Worm (Caenorhabditis elegans): Measurements from ENCODE around the gene npp-19.

Gene npp-19

ce11 chrII:10838550-10838949 is 40.3 kb upstream of the npp-19 start:
- no peak for TF ChIP-seq F49E8.2 (tag; optimal IDR thresholded peaks at IDR 0.05; ENCODE audit: insufficient read depth)
- TF ChIP-seq ets-4 (GFP tag; optimal IDR thresholded peaks at IDR 0.05) = no peak
- no peak for TF ChIP-seq nhr-80 (tag; optimal IDR thresholded peaks at IDR 0.05)
- peak; percentile 30; the same call in 1 of the 2 replicates for TF ChIP-seq nfyb-1 (GFP tag; IDR thresholded peaks at IDR 0.05)
- no peak for TF ChIP-seq lin-26 (GFP tag; IDR thresholded peaks at IDR 0.05)
- TF ChIP-seq Y53G8AR.9 (GFP tag; conservative IDR thresholded peaks at IDR 0.05) = no peak
- no peak for TF ChIP-seq attf-3 (GFP tag; conservative IDR thresholded peaks at IDR 0.05)
- no peak for TF ChIP-seq nfya-2 (GFP tag; IDR thresholded peaks at IDR 0.05)

ce11 chrII:10834717-10835116 is 36.4 kb upstream of the npp-19 start:
- TF ChIP-seq repo-1 (tag; optimal IDR thresholded peaks at IDR 0.05) (no peak), ZK185.1 (tag; optimal IDR thresholded peaks at IDR 0.05; ENCODE audit: poor library complexity, severe bottlenecking) (no peak), nfya-2 (GFP tag; IDR thresholded peaks at IDR 0.05) (no peak), chd-7 (tag; optimal IDR thresholded peaks at IDR 0.05) (no peak), atf-7 (tag; optimal IDR thresholded peaks at IDR 0.05) (no peak), F52B5.7 (tag; optimal IDR thresholded peaks at IDR 0.05) (no peak), aptf-2 (GFP tag; conservative IDR thresholded peaks at IDR 0.05) (no peak), B0035.1 (tag; optimal IDR thresholded peaks at IDR 0.05) (no peak), ztf-6 (GFP tag; IDR thresholded peaks at IDR 0.05) (no peak), hsf-1 (GFP tag; IDR thresholded peaks at IDR 0.05) (no peak), lin-54 (GFP tag; optimal IDR thresholded peaks at IDR 0.05) (no peak), athp-1 (tag; optimal IDR thresholded peaks at IDR 0.05) (no peak), madf-3 (GFP tag; IDR thresholded peaks at IDR 0.05) (no peak), ccch-3 (GFP tag; optimal IDR thresholded peaks at IDR 0.05) (no peak), T07F8.4 (tag; optimal IDR thresholded peaks at IDR 0.05) (no peak), snpc-1.3 (tag; optimal IDR thresholded peaks at IDR 0.05; ENCODE audit: insufficient read depth) (no peak)

- no peak for TF ChIP-seq F57C9.4 (tag; optimal IDR thresholded peaks at IDR 0.05)
- TF ChIP-seq Y56A3A.18 (GFP tag; IDR thresholded peaks at IDR 0.05) = no peak
- TF ChIP-seq zfh-2 (GFP tag; conservative IDR thresholded peaks at IDR 0.05) = peak; percentile 54
Measured at ce11 chrII:10829572-10829971, 31.3 kb upstream of the npp-19 start.

DNA sequence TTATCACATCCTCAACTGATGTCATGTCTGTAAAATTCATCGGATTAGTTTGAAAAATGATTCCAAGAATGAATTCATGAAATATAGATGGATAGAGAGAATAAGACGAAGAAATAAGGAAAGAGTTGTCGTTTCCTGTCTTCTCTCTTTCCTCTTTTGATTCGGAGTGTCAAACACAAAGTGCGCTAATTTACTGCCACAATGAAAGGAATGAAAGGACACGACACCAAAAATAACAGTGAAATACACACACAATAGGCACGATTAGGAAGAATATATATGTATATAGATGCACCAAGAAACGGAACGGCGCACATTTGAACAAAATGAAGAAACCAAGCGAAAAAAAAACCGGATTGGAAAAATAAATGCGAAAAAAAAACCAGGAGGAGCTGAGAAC is 30.8 kb upstream of the npp-19 start, which contains the start of gene VM106R.1:
Gene VM106R.1 (minus strand): TSS at position 101 of the 400 bp plus-strand sequence.
- TF ChIP-seq egl-44 (GFP tag; IDR thresholded peaks at IDR 0.05) (no peak), ztf-3 (GFP tag; optimal IDR thresholded peaks at IDR 0.05) (no peak), lin-35 (GFP tag; optimal IDR thresholded peaks at IDR 0.05) (no peak), ztf-28 (GFP tag; IDR thresholded peaks at IDR 0.05) (no peak), rpc-1 (optimal IDR thresholded peaks at IDR 0.05) (no peak), rpc-1 (tag; optimal IDR thresholded peaks at IDR 0.05) (no peak), ZK185.1 (tag; optimal IDR thresholded peaks at IDR 0.05; ENCODE audit: poor library complexity, severe bottlenecking) (no peak)

ce11 chrII:10824046-10824445 is 25.8 kb upstream of the npp-19 start, which contains the start of the genes R06F6.12 and mix-1:
Gene R06F6.12 (minus strand): TSS chrII:10824081.
Gene mix-1 (plus strand): TSS chrII:10824246.
- TF ChIP-seq Y67H2A.10 (GFP tag; conservative IDR thresholded peaks at IDR 0.05) (no peak), him-1 (tag; optimal IDR thresholded peaks at IDR 0.05) (no peak), akir-1 (GFP tag; optimal IDR thresholded peaks at IDR 0.05) (no peak), hlh-26 (GFP tag; conservative IDR thresholded peaks at IDR 0.05) (no peak), T26A5.8 (tag; optimal IDR thresholded peaks at IDR 0.05) (no peak), lir-1 (GFP tag; conservative IDR thresholded peaks at IDR 0.05) (no peak), mel-28 (tag; optimal IDR thresholded peaks at IDR 0.05; ENCODE audit: borderline replicate concordance) (no peak), ccch-3 (GFP tag; optimal IDR thresholded peaks at IDR 0.05) (no peak), C06A6.2 (GFP tag; conservative IDR thresholded peaks at IDR 0.05) (no peak), lsy-27 (tag; optimal IDR thresholded peaks at IDR 0.05; ENCODE audit: borderline replicate concordance, insufficient read depth) (no peak), egrh-3 (GFP tag; IDR thresholded peaks at IDR 0.05) (no peak), ztf-26 (tag; optimal IDR thresholded peaks at IDR 0.05) (no peak), zim-3 (tag; optimal IDR thresholded peaks at IDR 0.05) (no peak), madf-6 (GFP tag; IDR thresholded peaks at IDR 0.05) (peak; percentile 77)

All from whole organism, young adult.